Worm (Caenorhabditis elegans) whole organism, mixed stage, embryonic: ENCODE measurements around the gene B0554.7.

Source experiments
- bed-3 ChIP-seq: fragments of 200-800 bp; sonication (Bioruptor generic); optimal IDR thresholded peaks from 3 replicates; lab custom pipeline; 2018; ENCODE audit warnings: mild to moderate bottlenecking, missing genetic modification characterization, moderate library complexity, missing compliant biosample characterization
- blmp-1 ChIP-seq: fragments of 150-350 bp; optimal IDR thresholded peaks from 2 replicates; lab custom pipeline; 2014; ENCODE audit warnings: missing biosample characterization, missing genetic modification characterization
- ceh-39 ChIP-seq: fragments of 150-350 bp; optimal IDR thresholded peaks from 2 replicates; lab custom pipeline; 2014; ENCODE audit warnings: missing biosample characterization, missing genetic modification characterization
- ceh-43 ChIP-seq: fragments of 200-800 bp; sonication (Bioruptor generic); optimal IDR thresholded peaks from 2 replicates; lab custom pipeline; 2018; ENCODE audit warnings: mild to moderate bottlenecking, missing genetic modification characterization, moderate library complexity, missing compliant biosample characterization
- ces-1 ChIP-seq: fragments of 150-350 bp; optimal IDR thresholded peaks from 2 replicates; lab custom pipeline; 2014; ENCODE audit warnings: missing biosample characterization, missing genetic modification reagents, missing genetic modification characterization
- drap-1 ChIP-seq: fragments of 200-800 bp; sonication (Bioruptor generic); optimal IDR thresholded peaks from 3 replicates; lab custom pipeline; 2018; ENCODE audit warnings: mild to moderate bottlenecking, missing genetic modification characterization, missing compliant biosample characterization
- elt-3 ChIP-seq: fragments of 150-350 bp; optimal IDR thresholded peaks from 2 replicates; lab custom pipeline; 2014; ENCODE audit warnings: missing biosample characterization, missing genetic modification characterization
- flh-1 ChIP-seq: fragments of 200-800 bp; sonication (Bioruptor generic); optimal IDR thresholded peaks from 2 replicates; lab custom pipeline; 2018; ENCODE audit warnings: mild to moderate bottlenecking, missing genetic modification characterization, moderate library complexity, missing compliant biosample characterization
- ham-2 ChIP-seq: fragments of 200-800 bp; sonication (Bioruptor generic); optimal IDR thresholded peaks from 2 replicates; lab custom pipeline; 2018; ENCODE audit warnings: mild to moderate bottlenecking, missing genetic modification characterization, missing compliant biosample characterization
- hlh-1 ChIP-seq: fragments of 150-350 bp; optimal IDR thresholded peaks from 2 replicates; lab custom pipeline; 2014; ENCODE audit warnings: missing biosample characterization, missing genetic modification reagents, missing genetic modification characterization
- mls-2 ChIP-seq: sonication (generic microtip); optimal IDR thresholded peaks from 2 replicates; lab custom pipeline; 2016; ENCODE audit warnings: mild to moderate bottlenecking, missing genetic modification characterization, moderate library complexity, missing compliant biosample characterization
- nhr-28 ChIP-seq: fragments of 150-350 bp; optimal IDR thresholded peaks from 2 replicates; lab custom pipeline; 2014; ENCODE audit warnings: missing biosample characterization, missing genetic modification characterization
- pha-4 ChIP-seq: fragments of 150-350 bp; optimal IDR thresholded peaks from 2 replicates; lab custom pipeline; 2018; ENCODE audit warnings: missing biosample characterization, missing genetic modification reagents, missing genetic modification characterization
- sem-2 ChIP-seq: fragments of 200-800 bp; sonication (Bioruptor generic); optimal IDR thresholded peaks from 2 replicates; lab custom pipeline; 2018; ENCODE audit warnings: mild to moderate bottlenecking, missing genetic modification characterization, missing compliant biosample characterization
- snpc-4 ChIP-seq: fragments of 150-350 bp; optimal IDR thresholded peaks from 2 replicates; lab custom pipeline; 2014; ENCODE audit warnings: missing biosample characterization, missing genetic modification characterization
- tbx-8 ChIP-seq: fragments of 200-800 bp; sonication (Bioruptor generic); optimal IDR thresholded peaks from 2 replicates; lab custom pipeline; 2018; ENCODE audit warnings: mild to moderate bottlenecking, missing genetic modification characterization, moderate library complexity, missing compliant biosample characterization
- unc-120 ChIP-seq: sonication (generic microtip); optimal IDR thresholded peaks from 2 replicates; lab custom pipeline; 2017; ENCODE audit warnings: missing genetic modification characterization, missing compliant biosample characterization; ENCODE audit not compliant: poor library complexity, severe bottlenecking
- unc-39 ChIP-seq: fragments of 150-350 bp; optimal IDR thresholded peaks from 2 replicates; lab custom pipeline; 2014; ENCODE audit warnings: missing biosample characterization, missing genetic modification characterization
- zip-8 ChIP-seq: fragments of 150-350 bp; optimal IDR thresholded peaks from 2 replicates; lab custom pipeline; 2014; ENCODE audit warnings: missing biosample characterization, missing genetic modification characterization

Gene B0554.7

DNA sequence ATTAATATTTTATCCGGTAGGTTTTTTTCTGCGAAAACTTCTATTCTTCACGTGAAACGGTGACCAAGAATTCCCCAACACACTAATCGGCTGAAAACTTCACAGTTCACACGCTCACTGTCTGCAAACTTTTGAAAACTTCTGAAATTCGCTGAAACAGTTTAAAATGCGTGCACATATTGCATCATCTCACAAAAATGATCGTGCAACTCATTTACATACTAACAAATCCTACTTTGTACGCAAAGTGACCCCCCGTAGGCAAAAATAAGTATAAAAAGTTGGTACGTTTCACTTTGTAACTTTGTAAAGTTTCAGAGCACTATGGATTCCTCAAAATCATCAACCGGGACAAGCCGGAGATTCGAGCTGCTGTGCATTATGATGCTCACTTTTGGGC lies 52.4 kb downstream of the B0554.7 start, which contains the start of gene ZK6.6:
ZK6.6 (plus strand) TSS at position 301 of the 400 bp plus-strand sequence.
- no peak for TF ChIP-seq tbx-8 (GFP tag; lab: Kevin White, UChicago)
- no peak for TF ChIP-seq ceh-39
- no peak for TF ChIP-seq pha-4 (tag; lab: Kevin White, UChicago)
- no peak for TF ChIP-seq zip-8 (tag; lab: Kevin White, UChicago)
- no peak for TF ChIP-seq sem-2 (GFP tag; lab: Kevin White, UChicago)
- TF ChIP-seq unc-39 (tag; lab: Kevin White, UChicago): no peak
- no peak for TF ChIP-seq mls-2 (tag; lab: Kevin White, UChicago)
- no peak for TF ChIP-seq elt-3
- no peak for TF ChIP-seq ceh-43 (GFP tag; lab: Kevin White, UChicago)
- TF ChIP-seq hlh-1: no peak
- no peak for TF ChIP-seq flh-1 (GFP tag; lab: Kevin White, UChicago)
- TF ChIP-seq ham-2: no peak
- TF ChIP-seq drap-1: no peak
- TF ChIP-seq blmp-1: no peak
- no peak for TF ChIP-seq ces-1 (GFP tag; lab: Kevin White, UChicago)
- no peak for TF ChIP-seq bed-3 (GFP tag; lab: Kevin White, UChicago)
- TF ChIP-seq nhr-28 (tag; lab: Kevin White, UChicago): no peak
- TF ChIP-seq unc-120 (tag; lab: Kevin White, UChicago): no peak
- no peak for TF ChIP-seq snpc-4 (tag; lab: Kevin White, UChicago)
- TF ChIP-seq, all 35 proteins: peak for 0
